Worm (Caenorhabditis elegans) whole organism, L2 larva: ENCODE measurements around the gene gfl-1.

Experiments used
- F13H6.1 ChIP-seq: sonication (generic microtip); optimal IDR thresholded peaks from 2 replicates; lab custom pipeline; 2016; ENCODE audit warnings: missing genetic modification characterization, missing compliant biosample characterization
- Y55F3AM.14 ChIP-seq: fragments of 200-800 bp; sonication (Bioruptor generic); optimal IDR thresholded peaks from 2 replicates; lab custom pipeline; 2018; ENCODE audit warnings: mild to moderate bottlenecking, missing genetic modification characterization, missing compliant biosample characterization
- ZK546.5 ChIP-seq: sonication (generic microtip); optimal IDR thresholded peaks from 2 replicates; lab custom pipeline; 2017; ENCODE audit warnings: missing biosample characterization, missing genetic modification characterization
- alr-1 ChIP-seq: fragments of 150-350 bp; optimal IDR thresholded peaks from 2 replicates; lab custom pipeline; 2014; ENCODE audit warnings: missing biosample characterization, missing genetic modification characterization
- ama-1 ChIP-seq: fragments of 150-350 bp; optimal IDR thresholded peaks from 2 replicates; lab custom pipeline; 2018; ENCODE audit warnings: inconsistent platforms
- blmp-1 ChIP-seq: sonication (generic microtip); optimal IDR thresholded peaks from 2 replicates; lab custom pipeline; 2017; ENCODE audit warnings: missing genetic modification characterization, mild to moderate bottlenecking, missing compliant biosample characterization, antibody characterized with exemption, moderate library complexity; ENCODE audit not compliant: insufficient read depth
- gmeb-1 ChIP-seq: fragments of 150-350 bp; optimal IDR thresholded peaks from 2 replicates; lab custom pipeline; 2014; ENCODE audit warnings: missing biosample characterization, missing genetic modification characterization
- lin-11 ChIP-seq: fragments of 150-350 bp; sonication (generic microtip); optimal IDR thresholded peaks from 2 replicates; lab custom pipeline; 2014; ENCODE audit warnings: missing biosample characterization, missing genetic modification characterization, inconsistent platforms, mixed read lengths
- mbf-1 ChIP-seq: sonication (generic microtip); optimal IDR thresholded peaks from 2 replicates; lab custom pipeline; 2017; ENCODE audit warnings: missing biosample characterization, missing genetic modification characterization
- mdl-1 ChIP-seq, 2 experiments: fragments of 150-350 bp in 1 of 2; sonication (generic microtip) in 1 of 2; optimal IDR thresholded peaks; 2 replicates each; lab custom pipeline; 2017; ENCODE audit warnings: missing biosample characterization in 2 of 2, missing genetic modification characterization in 2 of 2
- nhr-10 ChIP-seq: sonication (generic microtip); optimal IDR thresholded peaks from 2 replicates; lab custom pipeline; 2017; ENCODE audit warnings: missing biosample characterization, missing genetic modification characterization
- nhr-129 ChIP-seq: fragments of 150-350 bp; optimal IDR thresholded peaks from 2 replicates; lab custom pipeline; 2014; ENCODE audit warnings: missing biosample characterization, missing genetic modification characterization
- nhr-23 ChIP-seq: fragments of 150-350 bp; optimal IDR thresholded peaks from 2 replicates; lab custom pipeline; 2014; ENCODE audit warnings: missing biosample characterization, missing genetic modification reagents, missing genetic modification characterization
- nhr-237 ChIP-seq: fragments of 150-350 bp; optimal IDR thresholded peaks from 2 replicates; lab custom pipeline; 2014; ENCODE audit warnings: missing biosample characterization, missing genetic modification characterization
- nhr-6 ChIP-seq: fragments of 150-350 bp; optimal IDR thresholded peaks from 2 replicates; lab custom pipeline; 2014; ENCODE audit warnings: missing biosample characterization, missing genetic modification characterization
- peb-1 ChIP-seq: fragments of 150-350 bp; optimal IDR thresholded peaks from 2 replicates; lab custom pipeline; 2014; ENCODE audit warnings: missing biosample characterization, missing genetic modification characterization
- sem-4 ChIP-seq: fragments of 150-350 bp; optimal IDR thresholded peaks from 2 replicates; lab custom pipeline; 2014; ENCODE audit warnings: missing biosample characterization, missing genetic modification reagents, missing genetic modification characterization
- snpc-4 ChIP-seq: fragments of 150-350 bp; optimal IDR thresholded peaks from 2 replicates; lab custom pipeline; 2014; ENCODE audit warnings: missing biosample characterization, missing genetic modification characterization
- unc-39 ChIP-seq: fragments of 150-350 bp; optimal IDR thresholded peaks from 2 replicates; lab custom pipeline; 2014; ENCODE audit warnings: missing biosample characterization, missing genetic modification characterization
- ztf-1 ChIP-seq: fragments of 200-800 bp; sonication (Bioruptor generic); conservative IDR thresholded peaks from 2 replicates; pipeline ENCODE4 v1.3.6; 2022; ENCODE audit warnings: missing genetic modification characterization, missing compliant biosample characterization
- ztf-11 ChIP-seq: sonication (generic microtip); optimal IDR thresholded peaks from 2 replicates; lab custom pipeline; 2017; ENCODE audit warnings: missing biosample characterization, missing genetic modification characterization
- ztf-4 ChIP-seq: fragments of 150-350 bp; optimal IDR thresholded peaks from 2 replicates; lab custom pipeline; 2014; ENCODE audit warnings: missing biosample characterization, missing genetic modification characterization

The gfl-1 gene

DNA sequence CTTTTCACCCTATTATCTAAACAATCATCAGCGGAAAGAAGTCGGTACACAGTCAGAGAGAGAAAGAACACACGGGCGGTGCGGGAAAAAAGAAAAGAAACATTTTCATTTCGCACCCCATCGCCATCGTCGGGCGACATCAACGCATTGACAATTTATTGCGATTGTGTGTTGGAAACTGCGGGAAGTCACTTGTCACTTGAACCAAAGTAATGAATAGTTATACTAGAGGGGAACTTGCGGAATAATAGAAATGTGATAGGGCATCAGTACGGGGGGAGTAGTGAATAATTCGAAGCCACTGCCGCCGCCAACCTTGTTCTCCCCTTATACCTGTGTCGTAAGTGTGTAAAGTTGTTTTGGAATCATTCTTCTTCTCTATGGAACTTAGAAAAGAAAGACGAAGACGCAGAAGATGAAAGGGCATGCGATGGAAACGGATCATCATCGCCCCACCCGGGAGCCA lies 50.3 kb downstream of the gfl-1 start (continued):
- no peak for TF ChIP-seq alr-1 (tag; lab: Kevin White, UChicago)
- TF ChIP-seq lin-11 (tag; lab: Kevin White, UChicago): no peak
- no peak for TF ChIP-seq ztf-1 (GFP tag; lab: Robert Waterston, UW)
- no peak for TF ChIP-seq ztf-11 (tag; lab: Kevin White, UChicago)
- peak; percentile 63 for TF ChIP-seq nhr-129 (tag; lab: Kevin White, UChicago)
- no peak for TF ChIP-seq unc-39 (tag; lab: Kevin White, UChicago)
- TF ChIP-seq ZK546.5 (tag; lab: Kevin White, UChicago): no peak
- TF ChIP-seq ama-1 (lab: Kevin White, UChicago): no peak
- no peak for TF ChIP-seq gmeb-1
- no peak for TF ChIP-seq mdl-1 (tag; optimal IDR thresholded peaks at IDR 0.05; lab: Kevin White, UChicago)
- TF ChIP-seq peb-1 (tag; lab: Kevin White, UChicago): no peak
- no peak for TF ChIP-seq snpc-4 (tag; lab: Kevin White, UChicago)
- TF ChIP-seq nhr-23 (tag; lab: Kevin White, UChicago): no peak
- no peak for TF ChIP-seq mbf-1 (tag; lab: Kevin White, UChicago)
- TF ChIP-seq F13H6.1 (tag; lab: Kevin White, UChicago): peak; percentile 12
- no peak for TF ChIP-seq nhr-237 (tag; lab: Kevin White, UChicago)
- no peak for TF ChIP-seq blmp-1
- peak; percentile 24 for TF ChIP-seq Y55F3AM.14
- peak; percentile 10 for TF ChIP-seq sem-4 (tag; lab: Kevin White, UChicago)
- no peak for TF ChIP-seq nhr-6 (tag; lab: Kevin White, UChicago)
- no peak for TF ChIP-seq ztf-4 (tag; lab: Kevin White, UChicago)
- TF ChIP-seq nhr-10 (tag; lab: Kevin White, UChicago): no peak
